Worm (Caenorhabditis elegans): ENCODE data around the gene T21C12.4.

T21C12.4 gene

DNA sequence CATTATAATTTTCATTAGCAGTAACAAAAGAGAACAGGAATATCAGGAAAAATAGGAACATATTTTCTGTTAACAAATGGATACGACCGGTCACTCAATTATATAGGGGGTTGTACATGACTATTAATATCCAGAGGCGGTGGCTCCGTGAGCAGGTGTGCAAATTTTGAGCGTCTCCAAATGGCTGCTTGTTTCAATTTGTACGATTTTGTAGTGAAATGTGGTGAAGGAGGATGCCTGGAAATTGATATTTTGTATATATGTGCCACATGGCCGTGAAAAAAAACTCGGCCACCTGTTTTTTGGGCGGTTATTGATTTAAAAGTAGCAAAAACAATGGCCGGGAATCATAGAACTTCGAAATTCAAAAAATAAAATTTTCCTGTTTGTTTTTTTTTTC lies 34.9 kb upstream of the T21C12.4 start, which contains the start of gene Y45F3A.8:
Gene Y45F3A.8, minus strand, starts transcription at position 101 of the 400 bp plus-strand sequence.
- TF ChIP-seq ceh-19 (GFP tag; optimal IDR thresholded peaks at IDR 0.05) (no peak), ceh-34 (tag; optimal IDR thresholded peaks at IDR 0.05) (no peak), sdc-2 (tag; optimal IDR thresholded peaks at IDR 0.05) (no peak), pros-1 (tag; optimal IDR thresholded peaks at IDR 0.05) (no peak), ceh-31 (tag; optimal IDR thresholded peaks at IDR 0.05) (no peak), ceh-6 (GFP tag; optimal IDR thresholded peaks at IDR 0.05) (no peak), fkh-10 (GFP tag; optimal IDR thresholded peaks at IDR 0.05) (no peak)

DNA sequence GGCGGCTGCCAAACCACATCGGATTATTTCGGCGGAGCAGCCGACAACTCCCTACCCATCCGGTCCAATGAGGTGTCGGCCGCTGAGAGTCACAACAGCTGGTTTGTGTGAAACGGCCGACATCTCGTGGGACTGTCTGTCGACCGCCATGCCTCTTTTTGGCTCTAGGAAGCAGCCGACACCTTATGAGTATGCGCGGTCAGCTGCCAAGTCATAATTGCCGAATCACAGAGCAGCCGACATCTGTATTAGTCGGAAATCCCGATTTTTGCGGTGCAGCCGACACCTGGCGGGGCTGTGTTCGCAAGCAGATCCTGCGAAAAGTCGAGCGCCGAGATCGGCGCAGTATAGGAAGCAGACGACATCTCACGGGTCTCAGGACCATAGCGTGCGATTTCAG lies 34.3 kb upstream of the T21C12.4 start:
- TF ChIP-seq nhr-232 (tag; optimal IDR thresholded peaks at IDR 0.05) = no peak
- no peak for TF ChIP-seq ref-2 (tag; optimal IDR thresholded peaks at IDR 0.05)
- no peak for TF ChIP-seq mec-3 (tag; optimal IDR thresholded peaks at IDR 0.05; ENCODE audit: borderline replicate concordance)
- no peak for TF ChIP-seq K09A11.1 (tag; optimal IDR thresholded peaks at IDR 0.05; ENCODE audit: insufficient read depth)
- TF ChIP-seq ceh-48 (tag; optimal IDR thresholded peaks at IDR 0.05) = no peak
- TF ChIP-seq odd-2 (tag; optimal IDR thresholded peaks at IDR 0.05) = no peak
- TF ChIP-seq pag-3 (tag; optimal IDR thresholded peaks at IDR 0.05; ENCODE audit: borderline replicate concordance) = no peak
- TF ChIP-seq npax-4 (tag; optimal IDR thresholded peaks at IDR 0.05) = no peak
- TF ChIP-seq hlh-8 (tag; optimal IDR thresholded peaks at IDR 0.05) = no peak
- TF ChIP-seq tbx-2 (tag; optimal IDR thresholded peaks at IDR 0.05) = no peak

DNA sequence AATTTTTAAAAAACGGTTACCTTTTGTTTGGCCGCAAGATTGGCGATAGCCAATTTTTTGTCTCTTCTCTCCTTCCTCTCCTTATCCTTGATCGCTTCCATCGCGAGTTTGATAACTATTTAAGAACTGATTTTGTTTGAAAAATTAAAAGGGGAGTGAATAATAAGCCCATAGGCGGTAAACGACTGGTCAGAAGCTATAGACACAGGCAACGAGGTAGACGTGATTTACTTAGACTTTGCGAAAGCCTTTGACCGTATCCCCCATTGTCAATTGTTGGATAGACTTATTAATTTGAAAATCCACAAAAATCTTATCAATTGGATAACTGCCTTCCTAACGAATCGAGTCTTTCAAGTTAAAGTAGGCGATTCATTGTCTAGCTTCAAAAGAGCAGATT lies 28.4 kb upstream of the T21C12.4 start, which contains the start of gene Y45F3A.5:
Gene Y45F3A.5, minus strand, starts transcription at position 101 of the 400 bp plus-strand sequence.
- TF ChIP-seq pat-9 (tag; optimal IDR thresholded peaks at IDR 0.05) = no peak
- no peak for TF ChIP-seq hlh-8 (tag; optimal IDR thresholded peaks at IDR 0.05)
- no peak for TF ChIP-seq lin-11 (tag; optimal IDR thresholded peaks at IDR 0.05)
- no peak for TF ChIP-seq hlh-15 (tag; optimal IDR thresholded peaks at IDR 0.05)
- no peak for TF ChIP-seq pqm-1 (tag; optimal IDR thresholded peaks at IDR 0.05)
- TF ChIP-seq tbx-2 (tag; optimal IDR thresholded peaks at IDR 0.05) = no peak

DNA sequence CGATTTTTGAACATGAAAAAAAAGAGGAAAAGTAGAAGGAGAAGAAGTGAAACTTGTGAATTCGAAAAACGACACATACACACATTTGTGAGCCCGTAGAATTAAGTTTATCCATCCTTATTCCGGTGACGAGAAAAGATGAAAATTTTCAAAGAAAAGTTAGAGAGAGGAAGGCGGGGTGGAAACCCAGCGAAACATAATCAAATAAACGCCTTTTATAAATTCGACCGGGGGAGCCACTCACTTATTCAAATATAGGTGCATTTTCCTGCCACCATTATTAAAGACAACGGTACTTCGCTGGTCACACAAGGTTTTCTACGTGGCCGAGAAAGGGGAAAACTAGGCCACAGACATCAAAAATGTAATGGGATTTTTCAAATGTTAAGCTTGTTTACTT lies 25.7 kb upstream of the T21C12.4 start:
- TF ChIP-seq unc-42 (tag; optimal IDR thresholded peaks at IDR 0.05) = peak; percentile 91
- no peak for TF ChIP-seq Y22D7AL.16 (tag; optimal IDR thresholded peaks at IDR 0.05)
- TF ChIP-seq C08G9.2 (tag; optimal IDR thresholded peaks at IDR 0.05) = no peak
- no peak for TF ChIP-seq ets-4 (tag; optimal IDR thresholded peaks at IDR 0.05)
- no peak for TF ChIP-seq fkh-6 (tag; optimal IDR thresholded peaks at IDR 0.05)

- TF ChIP-seq unc-42 (tag; optimal IDR thresholded peaks at IDR 0.05) (peak; percentile 13), ceh-14 (tag; optimal IDR thresholded peaks at IDR 0.05) (no peak)
Observed at ce11 chrIII:10580206-10580605, 22.4 kb upstream of the T21C12.4 start.

DNA sequence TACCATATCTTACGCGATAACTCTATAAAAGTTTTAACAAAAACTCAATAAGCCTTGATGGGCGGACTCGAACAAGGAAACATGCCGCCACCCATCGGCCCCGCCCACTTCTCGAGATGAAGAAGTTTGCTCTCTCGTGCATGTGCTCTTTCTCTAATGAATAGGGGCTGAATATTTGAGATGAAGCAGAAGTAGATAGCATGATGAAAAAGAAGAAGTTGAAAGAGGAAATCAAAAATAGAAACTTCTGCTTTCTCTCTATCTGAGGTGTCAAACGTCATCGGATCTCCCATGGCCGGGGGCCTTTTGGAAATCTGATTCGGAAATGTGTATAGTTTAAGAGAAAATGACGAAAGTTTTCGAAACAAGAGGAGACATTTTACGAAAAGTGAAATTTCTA lies 21.1 kb upstream of the T21C12.4 start:
- no peak for TF ChIP-seq C08G9.2 (tag; optimal IDR thresholded peaks at IDR 0.05)
- no peak for TF ChIP-seq ama-1 (optimal IDR thresholded peaks at IDR 0.05)
- no peak for TF ChIP-seq ceh-9 (tag; optimal IDR thresholded peaks at IDR 0.05)
- TF ChIP-seq unc-42 (tag; optimal IDR thresholded peaks at IDR 0.05) = peak; percentile 20
- no peak for TF ChIP-seq unc-55 (GFP tag; optimal IDR thresholded peaks at IDR 0.05)
- no peak for TF ChIP-seq eyg-1 (tag; optimal IDR thresholded peaks at IDR 0.05)

DNA sequence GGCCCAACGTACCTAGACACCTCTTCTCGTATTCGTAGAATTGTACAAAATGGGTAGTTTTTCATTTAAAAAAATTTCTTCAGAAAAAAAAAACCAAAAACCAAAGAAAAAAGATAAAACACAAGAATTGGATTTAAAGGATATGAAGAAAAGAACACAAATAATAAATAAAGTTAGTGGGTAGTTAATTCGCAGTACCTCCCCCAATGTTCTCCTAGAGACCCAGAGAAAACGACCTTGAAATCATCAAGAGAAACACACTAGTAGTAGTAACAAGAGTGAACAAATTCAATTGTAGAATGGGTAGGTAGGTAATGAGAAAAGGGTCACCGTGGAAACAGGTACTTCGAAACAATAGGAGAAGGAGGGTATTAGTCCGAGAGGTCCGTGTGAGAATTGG lies 20.0 kb upstream of the T21C12.4 start:
- TF ChIP-seq madf-2 (tag; optimal IDR thresholded peaks at IDR 0.05) (no peak), unc-42 (tag; optimal IDR thresholded peaks at IDR 0.05) (peak; percentile 13)

Measured in whole organism, late embryonic.